Fruit fly (Drosophila melanogaster) whole organism, prepupa: ENCODE measurements around the gene elg1.

Experiments used
- CG11762 ChIP-seq: fragments of 200-800 bp; sonication (Bioruptor generic); optimal IDR thresholded peaks from 3 replicates; lab custom pipeline; 2016; ENCODE audit warnings: missing biosample characterization, missing genetic modification characterization; ENCODE audit not compliant: insufficient read depth
- CG1621 ChIP-seq: fragments of 200-800 bp; sonication (Bioruptor generic); optimal IDR thresholded peaks from 3 replicates; lab custom pipeline; 2018; ENCODE audit warnings: missing biosample characterization, mild to moderate bottlenecking, missing genetic modification characterization
- CG3032 ChIP-seq: fragments of 200-800 bp; optimal IDR thresholded peaks from 2 replicates; lab custom pipeline; 2019; ENCODE audit warnings: missing biosample characterization, mild to moderate bottlenecking, missing genetic modification characterization, moderate library complexity
- CG31627 ChIP-seq: fragments of 200-800 bp; sonication (Bioruptor generic); optimal IDR thresholded peaks from 3 replicates; lab custom pipeline; 2016; ENCODE audit warnings: missing biosample characterization, missing genetic modification characterization
- CG32006 ChIP-seq: fragments of 200-800 bp; sonication (Bioruptor generic); optimal IDR thresholded peaks from 3 replicates; lab custom pipeline; 2017; ENCODE audit warnings: missing biosample characterization, mild to moderate bottlenecking, missing genetic modification characterization
- CG3919 ChIP-seq: fragments of 200-800 bp; sonication (Bioruptor generic); optimal IDR thresholded peaks from 3 replicates; lab custom pipeline; 2016; ENCODE audit warnings: missing biosample characterization, missing genetic modification characterization
- CG6163 ChIP-seq: fragments of 200-800 bp; sonication (Bioruptor generic); IDR thresholded peaks from 3 replicates; pipeline ENCODE4 v1.3.6; 2022; ENCODE audit warnings: missing biosample characterization, missing genetic modification characterization
- CG6792 ChIP-seq: fragments of 200-800 bp; sonication (Bioruptor generic); optimal IDR thresholded peaks from 3 replicates; lab custom pipeline; 2016; ENCODE audit warnings: missing biosample characterization, missing genetic modification characterization
- CG6854 ChIP-seq: fragments of 200-800 bp; sonication (Bioruptor generic); optimal IDR thresholded peaks from 2 replicates; lab custom pipeline; 2017; ENCODE audit warnings: missing biosample characterization, mild to moderate bottlenecking, missing genetic modification characterization
- CG8119 ChIP-seq: fragments of 200-800 bp; sonication (Bioruptor generic); IDR thresholded peaks from 3 replicates; pipeline ENCODE4 v1.3.6; 2022; ENCODE audit warnings: missing biosample characterization, missing genetic modification characterization
- Eip75B ChIP-seq: fragments of 200-800 bp; sonication (Bioruptor generic); optimal IDR thresholded peaks from 3 replicates; lab custom pipeline; 2016; ENCODE audit warnings: missing biosample characterization, missing genetic modification characterization
- Eip78C ChIP-seq: fragments of 200-800 bp; sonication (Bioruptor generic); peaks from one replicate; lab custom pipeline; 2016; ENCODE audit warnings: missing biosample characterization, missing genetic modification characterization
- Ets21C ChIP-seq: fragments of 200-800 bp; sonication (Bioruptor generic); optimal IDR thresholded peaks from 3 replicates; lab custom pipeline; 2016; ENCODE audit warnings: missing biosample characterization, missing genetic modification characterization
- Ets96B ChIP-seq: fragments of 200-800 bp; optimal IDR thresholded peaks from 2 replicates; lab custom pipeline; 2019; ENCODE audit warnings: missing biosample characterization, mild to moderate bottlenecking, missing genetic modification characterization, moderate library complexity
- Gug ChIP-seq: fragments of 200-800 bp; sonication (Bioruptor generic); IDR thresholded peaks from 2 replicates; pipeline ENCODE4 v1.3.6; 2022; ENCODE audit warnings: missing biosample characterization, missing genetic modification characterization
- Hr4 ChIP-seq: fragments of 200-800 bp; sonication (Bioruptor generic); optimal IDR thresholded peaks from 3 replicates; lab custom pipeline; 2016; ENCODE audit warnings: missing biosample characterization, missing genetic modification characterization
- Lpt ChIP-seq: fragments of 200-800 bp; sonication (Bioruptor generic); optimal IDR thresholded peaks from 3 replicates; lab custom pipeline; 2016; ENCODE audit warnings: missing biosample characterization, missing genetic modification characterization
- Met ChIP-seq: fragments of 200-800 bp; sonication (Bioruptor generic); optimal IDR thresholded peaks from 3 replicates; lab custom pipeline; 2016; ENCODE audit warnings: missing biosample characterization, missing genetic modification characterization
- OdsH ChIP-seq: fragments of 200-800 bp; sonication (Bioruptor generic); optimal IDR thresholded peaks from 3 replicates; lab custom pipeline; 2016; ENCODE audit warnings: missing biosample characterization, missing genetic modification characterization
- Smox ChIP-seq: fragments of 200-800 bp; sonication (Bioruptor generic); optimal IDR thresholded peaks from 3 replicates; lab custom pipeline; 2016; ENCODE audit warnings: missing biosample characterization, missing genetic modification characterization
- Sox102F ChIP-seq: fragments of 200-800 bp; sonication (Bioruptor generic); optimal IDR thresholded peaks from 2 replicates; lab custom pipeline; 2016; ENCODE audit warnings: missing biosample characterization, mild to moderate bottlenecking, missing genetic modification characterization
- Sox14 ChIP-seq: fragments of 200-800 bp; sonication (Bioruptor generic); optimal IDR thresholded peaks from 3 replicates; lab custom pipeline; 2016; ENCODE audit warnings: missing biosample characterization, missing genetic modification characterization
- Sox15 ChIP-seq: fragments of 200-800 bp; sonication (Bioruptor generic); optimal IDR thresholded peaks from 3 replicates; lab custom pipeline; 2016; ENCODE audit warnings: missing biosample characterization, missing genetic modification characterization
- achi ChIP-seq: fragments of 200-800 bp; sonication (Bioruptor generic); optimal IDR thresholded peaks from 3 replicates; lab custom pipeline; 2016; ENCODE audit warnings: missing biosample characterization, missing genetic modification characterization
- acj6 ChIP-seq: fragments of 200-800 bp; sonication (Bioruptor generic); optimal IDR thresholded peaks from 3 replicates; lab custom pipeline; 2016; ENCODE audit warnings: missing biosample characterization, missing genetic modification characterization
- dac ChIP-seq: fragments of 200-800 bp; sonication (Bioruptor generic); optimal IDR thresholded peaks from 2 replicates; lab custom pipeline; 2017; ENCODE audit warnings: missing biosample characterization, mild to moderate bottlenecking, missing genetic modification characterization
- eg ChIP-seq: fragments of 200-800 bp; sonication (Bioruptor generic); IDR thresholded peaks from 3 replicates; pipeline ENCODE4 v1.3.6; 2022; ENCODE audit warnings: missing biosample characterization, missing genetic modification characterization
- fd59A ChIP-seq: fragments of 200-800 bp; sonication (Bioruptor generic); optimal IDR thresholded peaks from 2 replicates; lab custom pipeline; 2017; ENCODE audit warnings: missing biosample characterization, mild to moderate bottlenecking, missing genetic modification characterization, missing genetic modification reagents
- fd85E ChIP-seq: fragments of 200-800 bp; sonication (Bioruptor generic); optimal IDR thresholded peaks from 3 replicates; lab custom pipeline; 2016; ENCODE audit warnings: missing biosample characterization, missing genetic modification characterization
- fkh ChIP-seq: fragments of 200-800 bp; sonication (Bioruptor generic); optimal IDR thresholded peaks from 3 replicates; lab custom pipeline; 2017; ENCODE audit warnings: missing biosample characterization, mild to moderate bottlenecking, missing genetic modification characterization, moderate library complexity
- pdm3 ChIP-seq: fragments of 200-800 bp; sonication (Bioruptor generic); optimal IDR thresholded peaks from 3 replicates; lab custom pipeline; 2016; ENCODE audit warnings: missing biosample characterization, missing genetic modification characterization
- salr ChIP-seq, 2 experiments: fragments of 200-800 bp; sonication (Bioruptor generic); optimal IDR thresholded peaks; 3 replicates each; lab custom pipeline; 2016 to 2018; ENCODE audit warnings: missing biosample characterization in 2 of 2, missing genetic modification characterization in 2 of 2, mild to moderate bottlenecking in 1 of 2
- ss ChIP-seq, 2 experiments: fragments of 200-800 bp; sonication (Bioruptor generic); optimal IDR thresholded peaks; 2 replicates in 1 of 2; 3 replicates in 1 of 2; lab custom pipeline; 2017 to 2018; ENCODE audit warnings: mild to moderate bottlenecking in 2 of 2, missing biosample characterization in 2 of 2, missing genetic modification characterization in 2 of 2, moderate library complexity in 1 of 2
- topi ChIP-seq: fragments of 200-800 bp; sonication (Bioruptor generic); optimal IDR thresholded peaks from 3 replicates; lab custom pipeline; 2016; ENCODE audit warnings: missing biosample characterization, missing genetic modification characterization

Gene elg1

dm6 chr3L:16157251-16158190 is 25.7 kb downstream of the elg1 start (continued):
- peak; percentile 41 for TF ChIP-seq CG11762
- TF ChIP-seq Eip78C (GFP tag; lab: Kevin White, UChicago), result peak; percentile 90
- peak; percentile 58 for TF ChIP-seq CG3919 (GFP tag; lab: Kevin White, UChicago)
- peak; percentile 57 for TF ChIP-seq pdm3 (GFP tag; lab: Kevin White, UChicago)
- peak; percentile 70 for TF ChIP-seq CG8119 (GFP tag; lab: Robert Waterston, UW)
- TF ChIP-seq Sox14 (GFP tag; lab: Kevin White, UChicago), result peak; percentile 59
- TF ChIP-seq fd59A (GFP tag; lab: Kevin White, UChicago), result no peak
- TF ChIP-seq salr (GFP tag; optimal IDR thresholded peaks at IDR 0.05; lab: Kevin White, UChicago), result peak in 1 of 2 experiments; percentile 71
- no peak for TF ChIP-seq dac
- TF ChIP-seq Eip75B (GFP tag; lab: Kevin White, UChicago), result peak; percentile 62
- TF ChIP-seq topi, result peak; percentile 42
- TF ChIP-seq achi (GFP tag; lab: Kevin White, UChicago), result peak; percentile 57
- TF ChIP-seq Lpt (GFP tag; lab: Kevin White, UChicago), result peak; percentile 21
- TF ChIP-seq CG6792 (GFP tag; lab: Kevin White, UChicago), result peak; percentile 7
- peak; percentile 37 for TF ChIP-seq CG31627 (GFP tag; lab: Kevin White, UChicago)
- peak; percentile 64 for TF ChIP-seq acj6
- no peak for TF ChIP-seq Sox102F (GFP tag; lab: Kevin White, UChicago)
- peak in 1 of 2 experiments; percentile 51 for TF ChIP-seq ss (GFP tag; optimal IDR thresholded peaks at IDR 0.05; lab: Kevin White, UChicago)
- TF ChIP-seq Met (GFP tag; lab: Kevin White, UChicago), result peak; percentile 38
- TF ChIP-seq fd85E (GFP tag; lab: Kevin White, UChicago), result no peak
- TF ChIP-seq Ets96B (tag; lab: Kevin White, UChicago), result peak; percentile 28
- peak; percentile 61 for TF ChIP-seq Gug (GFP tag; lab: Robert Waterston, UW)
- peak; percentile 84 for TF ChIP-seq CG32006 (GFP tag; lab: Kevin White, UChicago)
- peak; percentile 43 for TF ChIP-seq CG3032 (tag; lab: Kevin White, UChicago)
- TF ChIP-seq CG6163, result peak; percentile 51; the same call in 1 of the 3 replicates
- TF ChIP-seq Ets21C, result peak; percentile 13
- TF ChIP-seq fkh (GFP tag; lab: Kevin White, UChicago), result no peak
- TF ChIP-seq Hr4 (GFP tag; lab: Kevin White, UChicago), result peak; percentile 77
- no peak for TF ChIP-seq CG6854 (GFP tag; lab: Kevin White, UChicago)
- no peak for TF ChIP-seq CG1621 (tag; lab: Kevin White, UChicago)
- peak; percentile 56 for TF ChIP-seq OdsH (GFP tag; lab: Kevin White, UChicago)
- TF ChIP-seq eg (GFP tag; lab: Robert Waterston, UW), result peak; percentile 40; the same call in 2 of the 3 replicates
- TF ChIP-seq Sox15 (GFP tag; lab: Kevin White, UChicago), result no peak

DNA sequence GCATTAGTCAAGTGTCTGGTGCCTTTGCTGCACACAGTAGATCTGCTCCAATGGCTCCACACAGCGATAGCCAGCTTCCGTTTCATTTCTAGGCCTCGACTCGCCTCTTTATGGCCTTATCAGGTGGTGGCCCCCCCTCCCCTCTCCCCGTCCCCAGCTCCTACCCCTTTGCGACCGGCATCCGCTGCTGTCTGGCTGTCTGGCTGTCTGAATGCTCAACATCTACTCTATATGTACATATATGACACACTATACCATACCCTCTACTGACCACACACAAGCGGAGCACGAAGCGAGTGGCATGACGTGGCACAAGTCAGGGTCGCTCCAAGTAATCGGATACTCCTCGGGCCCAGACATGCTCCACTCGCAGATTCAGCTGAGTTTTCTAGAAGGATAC is 26.5 kb downstream of the elg1 start:
- peak in 1 of 2 experiments; percentile 5 for TF ChIP-seq salr (GFP tag; optimal IDR thresholded peaks at IDR 0.05; lab: Kevin White, UChicago)
- TF ChIP-seq eg (GFP tag; lab: Robert Waterston, UW), result peak; percentile 29; the same call in 1 of the 3 replicates
- no peak for TF ChIP-seq Smox (GFP tag; lab: Kevin White, UChicago)
- TF ChIP-seq ss (GFP tag; optimal IDR thresholded peaks at IDR 0.05; lab: Kevin White, UChicago), result peak; percentile 7 to 32
